Worm (Caenorhabditis elegans) whole organism, early embryonic: Measurements from ENCODE around the gene asp-16.

Source experiments
- B0310.2 ChIP-seq: sonication (generic microtip); optimal IDR thresholded peaks from 2 replicates; lab custom pipeline; 2016; ENCODE audit warnings: mild to moderate bottlenecking, missing genetic modification characterization, missing compliant biosample characterization
- F13C5.2 ChIP-seq: sonication (generic microtip); optimal IDR thresholded peaks from 2 replicates; lab custom pipeline; 2017; ENCODE audit warnings: mild to moderate bottlenecking, missing genetic modification characterization, inconsistent platforms, missing compliant biosample characterization
- aly-1 ChIP-seq: sonication (generic microtip); optimal IDR thresholded peaks from 2 replicates; lab custom pipeline; 2016; ENCODE audit warnings: missing genetic modification characterization, missing compliant biosample characterization
- ama-1 ChIP-seq: fragments of 150-350 bp; optimal IDR thresholded peaks from 2 replicates; lab custom pipeline; 2014
- ceh-13 ChIP-seq: fragments of 200-800 bp; sonication (Bioruptor generic); optimal IDR thresholded peaks from 2 replicates; lab custom pipeline; 2018; ENCODE audit warnings: mild to moderate bottlenecking, missing genetic modification characterization, missing compliant biosample characterization
- ceh-36 ChIP-seq: sonication (generic microtip); optimal IDR thresholded peaks from 2 replicates; lab custom pipeline; 2016; ENCODE audit warnings: missing genetic modification characterization, inconsistent platforms, missing compliant biosample characterization
- ets-7 ChIP-seq: sonication (generic microtip); optimal IDR thresholded peaks from 2 replicates; lab custom pipeline; 2016; ENCODE audit warnings: missing genotype, missing genetic modification characterization, missing compliant biosample characterization
- flt-1 ChIP-seq: fragments of 200-800 bp; sonication (Bioruptor generic); IDR thresholded peaks from 2 replicates; pipeline ENCODE4 v1.3.6; 2022; ENCODE audit warnings: missing genetic modification characterization, missing compliant biosample characterization
- hmbx-1 ChIP-seq: sonication (generic microtip); optimal IDR thresholded peaks from 2 replicates; lab custom pipeline; 2016; ENCODE audit warnings: mild to moderate bottlenecking, missing genetic modification characterization, missing compliant biosample characterization
- hmg-4 ChIP-seq: fragments of 200-800 bp; sonication (Bioruptor generic); optimal IDR thresholded peaks from 2 replicates; lab custom pipeline; 2018; ENCODE audit warnings: mild to moderate bottlenecking, missing genetic modification characterization, missing compliant biosample characterization
- hnd-1 ChIP-seq: sonication (generic microtip); optimal IDR thresholded peaks from 2 replicates; lab custom pipeline; 2016; ENCODE audit warnings: missing genetic modification characterization, missing compliant biosample characterization
- pes-1 ChIP-seq: fragments of 200-800 bp; sonication (Bioruptor generic); IDR thresholded peaks from 2 replicates; pipeline ENCODE4 v1.3.6; 2022; ENCODE audit warnings: missing genetic modification reagents, missing genetic modification characterization, missing compliant biosample characterization
- scrt-1 ChIP-seq: fragments of 200-800 bp; sonication (Bioruptor generic); IDR thresholded peaks from 2 replicates; pipeline ENCODE4 v1.3.6; 2022; ENCODE audit warnings: missing genetic modification characterization, missing compliant biosample characterization
- sea-1 ChIP-seq: fragments of 200-800 bp; sonication (Bioruptor generic); conservative IDR thresholded peaks from 2 replicates; pipeline ENCODE4 v1.3.6; 2022; ENCODE audit warnings: missing genetic modification characterization, missing compliant biosample characterization
- tbx-11 ChIP-seq: fragments of 200-800 bp; sonication (Bioruptor generic); IDR thresholded peaks from 2 replicates; pipeline ENCODE4 v1.3.6; 2022; ENCODE audit warnings: missing genetic modification characterization, missing compliant biosample characterization
- tbx-37 ChIP-seq: fragments of 200-800 bp; sonication (Bioruptor generic); conservative IDR thresholded peaks from 2 replicates; pipeline ENCODE4 v1.3.6; 2022; ENCODE audit warnings: missing genetic modification reagents, missing genetic modification characterization, missing compliant biosample characterization
- tra-4 ChIP-seq: sonication (generic microtip); optimal IDR thresholded peaks from 2 replicates; lab custom pipeline; 2017; ENCODE audit warnings: missing genetic modification characterization, missing compliant biosample characterization

asp-16 gene

ce11 chrV:19001016-19001415, 41.4 kb downstream of the asp-16 start, which contains the start of gene Y39B6A.34:
Gene Y39B6A.34, plus strand, starts transcription at chrV:19001018.
- no peak for TF ChIP-seq hmbx-1 (tag; lab: Kevin White, UChicago)
- TF ChIP-seq pes-1, result peak; percentile 59; the same call in 1 of the 2 replicates

- TF ChIP-seq tbx-11, result no peak
- no peak for TF ChIP-seq ets-7 (tag; lab: Kevin White, UChicago)
Observed at ce11 chrV:19000542-19000941, 41.9 kb downstream of the asp-16 start.

- TF ChIP-seq sea-1 (no peak), ets-7 (tag; lab: Kevin White, UChicago) (no peak), F13C5.2 (tag; lab: Kevin White, UChicago) (no peak), hmg-4 (GFP tag; lab: Kevin White, UChicago) (no peak), hmbx-1 (tag; lab: Kevin White, UChicago) (no peak), tra-4 (no peak), ama-1 (lab: Kevin White, UChicago) (no peak), pes-1 (no peak), ceh-13 (GFP tag; lab: Kevin White, UChicago) (no peak), B0310.2 (tag; lab: Kevin White, UChicago) (no peak)
Observed at ce11 chrV:18998045-18998444, 44.4 kb downstream of the asp-16 start, which contains the start of gene tgt-2. Gene tgt-2, plus strand, starts transcription at chrV:18998345.

ce11 chrV:18993535-18993990, 48.8 kb downstream of the asp-16 start, which contains the start of gene gtf-2F2:
Gene gtf-2F2, plus strand, starts transcription at chrV:18993940.
- TF ChIP-seq ceh-36 (tag; lab: Kevin White, UChicago), result no peak
- TF ChIP-seq tbx-11, result no peak
- no peak for TF ChIP-seq scrt-1 (GFP tag; lab: Robert Waterston, UW)
- no peak for TF ChIP-seq ceh-13 (GFP tag; lab: Kevin White, UChicago)
- TF ChIP-seq hmg-4 (GFP tag; lab: Kevin White, UChicago), result no peak
- TF ChIP-seq sea-1, result no peak
- no peak for TF ChIP-seq B0310.2 (tag; lab: Kevin White, UChicago)
- no peak for TF ChIP-seq aly-1 (tag; lab: Kevin White, UChicago)
- no peak for TF ChIP-seq hmbx-1 (tag; lab: Kevin White, UChicago)
- TF ChIP-seq pes-1, result no peak
- TF ChIP-seq tbx-37, result no peak
- no peak for TF ChIP-seq flt-1
- TF ChIP-seq ets-7 (tag; lab: Kevin White, UChicago), result no peak

ce11 chrV:18993017-18993416, 49.4 kb downstream of the asp-16 start:
- TF ChIP-seq hmbx-1 (tag; lab: Kevin White, UChicago), result no peak
- TF ChIP-seq aly-1 (tag; lab: Kevin White, UChicago), result no peak
- TF ChIP-seq tbx-37, result no peak
- no peak for TF ChIP-seq tra-4
- TF ChIP-seq ets-7 (tag; lab: Kevin White, UChicago), result no peak
- no peak for TF ChIP-seq hmg-4 (GFP tag; lab: Kevin White, UChicago)
- TF ChIP-seq B0310.2 (tag; lab: Kevin White, UChicago), result no peak

DNA sequence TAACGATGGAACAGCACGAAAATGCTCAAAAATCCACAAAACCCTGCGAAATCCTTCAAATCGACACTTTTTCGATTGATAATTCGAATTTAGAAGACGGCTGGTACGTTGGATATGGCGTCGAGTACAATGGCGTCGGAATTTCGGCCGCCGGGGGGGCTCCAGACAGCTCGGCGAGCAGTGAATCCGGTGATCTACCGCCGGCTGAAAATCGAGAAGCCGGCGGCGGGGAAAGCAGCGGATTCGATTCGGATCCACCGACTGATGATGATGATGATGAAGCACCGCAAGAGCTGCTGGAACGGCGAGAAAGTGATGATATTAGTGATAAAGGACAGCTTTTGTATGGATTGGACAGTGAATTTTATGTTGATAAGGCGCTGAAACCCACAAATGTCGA, 51.4 kb downstream of the asp-16 start:
- TF ChIP-seq scrt-1 (GFP tag; lab: Robert Waterston, UW) (no peak), pes-1 (no peak), ceh-13 (GFP tag; lab: Kevin White, UChicago) (no peak), ama-1 (lab: Kevin White, UChicago) (no peak), hnd-1 (tag; lab: Kevin White, UChicago) (no peak), flt-1 (no peak), sea-1 (no peak), ets-7 (tag; lab: Kevin White, UChicago) (no peak), B0310.2 (tag; lab: Kevin White, UChicago) (no peak), tra-4 (no peak), tbx-37 (no peak), tbx-11 (no peak), hmg-4 (GFP tag; lab: Kevin White, UChicago) (no peak), F13C5.2 (tag; lab: Kevin White, UChicago) (no peak), aly-1 (tag; lab: Kevin White, UChicago) (no peak)

DNA sequence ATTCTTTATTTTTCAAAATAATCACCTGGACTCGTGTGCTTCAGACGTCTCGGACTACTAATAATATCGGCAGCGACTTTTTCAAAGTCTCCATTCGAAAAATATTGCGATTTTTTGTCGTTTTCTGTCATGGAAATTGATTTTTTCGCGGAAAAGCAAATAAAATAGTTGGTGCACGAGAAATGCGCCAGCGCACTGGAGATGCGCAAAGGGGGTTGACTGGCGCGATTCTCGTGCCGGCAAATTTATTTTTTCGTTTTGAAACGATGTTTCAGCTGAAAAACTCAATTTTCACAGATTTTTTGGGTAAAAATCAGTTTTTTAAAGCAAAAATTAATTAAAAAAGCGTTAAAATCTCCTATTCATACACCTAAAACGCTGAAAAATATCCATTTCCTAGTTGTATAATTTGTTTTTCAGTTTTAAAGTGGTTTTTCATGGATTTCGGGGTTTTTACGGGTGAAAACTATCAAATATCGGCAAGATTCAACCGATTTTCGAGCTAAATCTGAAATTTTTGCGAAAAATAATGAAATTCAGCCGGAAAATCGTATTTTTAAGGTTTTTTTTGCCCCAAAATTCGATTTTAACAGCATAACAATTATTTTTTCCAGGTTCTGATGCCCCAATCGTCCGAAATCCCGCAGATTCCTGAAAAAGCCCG, 52.0 kb downstream of the asp-16 start, which contains the start of the genes reps-1 and Y39B6A.37:
reps-1 (minus strand) TSS at position 263 of the 664 bp plus-strand sequence.
Y39B6A.37 (plus strand) TSS at position 614 of the 664 bp plus-strand sequence.
- TF ChIP-seq ceh-36 (tag; lab: Kevin White, UChicago), result no peak
- TF ChIP-seq ama-1 (lab: Kevin White, UChicago), result no peak
- TF ChIP-seq tbx-37, result no peak
- no peak for TF ChIP-seq hmg-4 (GFP tag; lab: Kevin White, UChicago)
- peak; percentile 34 for TF ChIP-seq F13C5.2 (tag; lab: Kevin White, UChicago)
- TF ChIP-seq B0310.2 (tag; lab: Kevin White, UChicago), result no peak
- no peak for TF ChIP-seq ceh-13 (GFP tag; lab: Kevin White, UChicago)
- peak; percentile 43; the same call in 1 of the 2 replicates for TF ChIP-seq pes-1
- no peak for TF ChIP-seq aly-1 (tag; lab: Kevin White, UChicago)
- no peak for TF ChIP-seq ets-7 (tag; lab: Kevin White, UChicago)
- no peak for TF ChIP-seq hnd-1 (tag; lab: Kevin White, UChicago)
- TF ChIP-seq tra-4, result no peak
- no peak for TF ChIP-seq tbx-11
- no peak for TF ChIP-seq scrt-1 (GFP tag; lab: Robert Waterston, UW)
- no peak for TF ChIP-seq sea-1
- TF ChIP-seq hmbx-1 (tag; lab: Kevin White, UChicago), result no peak
- no peak for TF ChIP-seq flt-1
